Fruit fly (Drosophila melanogaster): ENCODE measurements around the gene NimB3.

The NimB3 gene

dm6 chr2L:13972847-13973246, 5.1 kb upstream of the NimB3 start, which contains the start of gene He:
TSS of gene He (minus strand) at chr2L:13972947.
- no peak for TF ChIP-seq CG12605 (GFP tag; IDR thresholded peaks at IDR 0.05)

- TF ChIP-seq Ets98B (GFP tag; IDR thresholded peaks at IDR 0.05) (no peak), CG13204 (GFP tag; optimal IDR thresholded peaks at IDR 0.05) (no peak), CG17806 (tag; optimal IDR thresholded peaks at IDR 0.05) (no peak), CG8301 (tag; optimal IDR thresholded peaks at IDR 0.05) (no peak), Snoo (tag; optimal IDR thresholded peaks at IDR 0.05) (no peak), CG15710 (tag; optimal IDR thresholded peaks at IDR 0.05) (no peak), CG34367 (tag; optimal IDR thresholded peaks at IDR 0.05) (no peak), Pif1A (GFP tag; optimal IDR thresholded peaks at IDR 0.05) (no peak)
Observed at dm6 chr2L:13969876-13970275, 2.1 kb upstream of the NimB3 start, which contains the start of the genes NimB4 and NimB5. TSS of gene NimB4 (minus strand) at chr2L:13969976. TSS of gene NimB5 (plus strand) at chr2L:13970177.

- no peak for TF ChIP-seq CG8159 (tag; optimal IDR thresholded peaks at IDR 0.05)
- no peak for TF ChIP-seq fd96Ca (GFP tag; IDR thresholded peaks at IDR 0.05)
- TF ChIP-seq CG15710 (tag; optimal IDR thresholded peaks at IDR 0.05), result no peak
- no peak for TF ChIP-seq CG4496 (GFP tag; IDR thresholded peaks at IDR 0.05)
- TF ChIP-seq Ets98B (GFP tag; IDR thresholded peaks at IDR 0.05), result no peak
- no peak for TF ChIP-seq CG12605 (GFP tag; IDR thresholded peaks at IDR 0.05)
- TF ChIP-seq D1 (tag; optimal IDR thresholded peaks at IDR 0.05), result no peak
- TF ChIP-seq Pif1B (GFP tag; optimal IDR thresholded peaks at IDR 0.05), result no peak
Observed at dm6 chr2L:13966732-13967316, 961 bp downstream of the NimB3 start, which contains the start of gene NimB2. TSS of gene NimB2 (minus strand) at chr2L:13967018.

- no peak for TF ChIP-seq Ets98B (GFP tag; IDR thresholded peaks at IDR 0.05)
- no peak for TF ChIP-seq gl (tag; optimal IDR thresholded peaks at IDR 0.05)
- TF ChIP-seq Pif1B (GFP tag; optimal IDR thresholded peaks at IDR 0.05), result no peak
- TF ChIP-seq CG17806 (tag; optimal IDR thresholded peaks at IDR 0.05), result no peak
- TF ChIP-seq fd96Ca (GFP tag; IDR thresholded peaks at IDR 0.05), result no peak
- no peak for TF ChIP-seq CG8301 (tag; optimal IDR thresholded peaks at IDR 0.05)
- no peak for TF ChIP-seq CG14655 (GFP tag; optimal IDR thresholded peaks at IDR 0.05)
- no peak for TF ChIP-seq D1 (tag; optimal IDR thresholded peaks at IDR 0.05)
- TF ChIP-seq EcR (GFP tag; optimal IDR thresholded peaks at IDR 0.05), result no peak
- no peak for TF ChIP-seq CG10348 (GFP tag; IDR thresholded peaks at IDR 0.05)
- TF ChIP-seq CG12605 (GFP tag; IDR thresholded peaks at IDR 0.05), result no peak
- TF ChIP-seq Snoo (tag; optimal IDR thresholded peaks at IDR 0.05), result no peak
- no peak for TF ChIP-seq CG8159 (tag; optimal IDR thresholded peaks at IDR 0.05)
- no peak for TF ChIP-seq CG4496 (GFP tag; IDR thresholded peaks at IDR 0.05)
- TF ChIP-seq CG9948 (tag; optimal IDR thresholded peaks at IDR 0.05), result no peak
Observed at dm6 chr2L:13963467-13964122, 4.2 kb downstream of the NimB3 start, which contains the start of gene NimB1. TSS of gene NimB1 (plus strand) at chr2L:13963507.

- no peak for TF ChIP-seq CG17806 (tag; optimal IDR thresholded peaks at IDR 0.05)
Observed at dm6 chr2L:13960399-13960798, 7.4 kb downstream of the NimB3 start.

- TF ChIP-seq CG10348 (GFP tag; IDR thresholded peaks at IDR 0.05), result no peak
- TF ChIP-seq CG12605 (GFP tag; IDR thresholded peaks at IDR 0.05), result no peak
- TF ChIP-seq Snoo (tag; optimal IDR thresholded peaks at IDR 0.05), result no peak
- no peak; the same call in 1 of the 2 replicates for TF ChIP-seq CG32121 (GFP tag; IDR thresholded peaks at IDR 0.05)
- TF ChIP-seq Pif1A (GFP tag; optimal IDR thresholded peaks at IDR 0.05), result no peak
- TF ChIP-seq CG4496 (GFP tag; IDR thresholded peaks at IDR 0.05), result no peak
- TF ChIP-seq gl (tag; optimal IDR thresholded peaks at IDR 0.05), result no peak
- TF ChIP-seq CG9948 (tag; optimal IDR thresholded peaks at IDR 0.05), result no peak
- TF ChIP-seq rn (GFP tag; IDR thresholded peaks at IDR 0.05), result no peak
- no peak for TF ChIP-seq CG34367 (tag; optimal IDR thresholded peaks at IDR 0.05)
- TF ChIP-seq Pif1B (GFP tag; optimal IDR thresholded peaks at IDR 0.05), result no peak
- TF ChIP-seq EcR (GFP tag; optimal IDR thresholded peaks at IDR 0.05), result no peak
Observed at dm6 chr2L:13957239-13957638, 10.5 kb downstream of the NimB3 start, which contains the start of gene NimA. TSS of gene NimA (plus strand) at chr2L:13957539.

- TF ChIP-seq Pif1B (GFP tag; optimal IDR thresholded peaks at IDR 0.05) (peak; percentile 94), Snoo (tag; optimal IDR thresholded peaks at IDR 0.05) (peak; percentile 97), CG8159 (tag; optimal IDR thresholded peaks at IDR 0.05) (peak; percentile 90), D1 (tag; optimal IDR thresholded peaks at IDR 0.05) (peak; percentile 59), CG8301 (tag; optimal IDR thresholded peaks at IDR 0.05) (peak; percentile 96), Pif1A (GFP tag; optimal IDR thresholded peaks at IDR 0.05) (peak; percentile 90), rn (GFP tag; IDR thresholded peaks at IDR 0.05) (peak; percentile 91), CG34367 (tag; optimal IDR thresholded peaks at IDR 0.05) (peak; percentile 92), Ets98B (GFP tag; IDR thresholded peaks at IDR 0.05) (peak; percentile 96), gl (tag; optimal IDR thresholded peaks at IDR 0.05) (peak; percentile 85), CG17806 (tag; optimal IDR thresholded peaks at IDR 0.05) (peak; percentile 92), CG13204 (GFP tag; optimal IDR thresholded peaks at IDR 0.05) (peak; percentile 78), CG15710 (tag; optimal IDR thresholded peaks at IDR 0.05) (peak; percentile 93), EcR (GFP tag; optimal IDR thresholded peaks at IDR 0.05) (peak; percentile 85), CG14655 (GFP tag; optimal IDR thresholded peaks at IDR 0.05) (peak; percentile 96), CG12605 (GFP tag; IDR thresholded peaks at IDR 0.05) (peak; percentile 94), CG10348 (GFP tag; IDR thresholded peaks at IDR 0.05) (peak; percentile 79), CG4496 (GFP tag; IDR thresholded peaks at IDR 0.05) (peak; percentile 98), CG9948 (tag; optimal IDR thresholded peaks at IDR 0.05) (peak; percentile 91), fd96Ca (GFP tag; IDR thresholded peaks at IDR 0.05) (peak; percentile 98), CG32121 (GFP tag; IDR thresholded peaks at IDR 0.05) (peak; percentile 97)
Observed at dm6 chr2L:13955775-13956174, 12.0 kb downstream of the NimB3 start.

All from whole organism, pupa.